Fruit fly (Drosophila melanogaster) whole organism, embryonic: ENCODE measurements around the gene bsf.
A peak's percentile ranks its signal among the peaks of the same experiment; 100 is the strongest.

Source experiments
- Blimp-1 ChIP-seq: fragments of 200-800 bp; sonication (Bioruptor generic); optimal IDR thresholded peaks from 3 replicates; lab custom pipeline; 2018; ENCODE audit warnings: missing biosample characterization, missing genetic modification characterization, mild to moderate bottlenecking, moderate library complexity, missing genetic modification reagents
- Bteb2 ChIP-seq: fragments of 200-800 bp; sonication (Bioruptor generic); optimal IDR thresholded peaks from 2 replicates; lab custom pipeline; 2016; ENCODE audit warnings: missing biosample characterization, missing genetic modification characterization
- CG11723 ChIP-seq: fragments of 200-800 bp; sonication (Bioruptor generic); optimal IDR thresholded peaks from 2 replicates; lab custom pipeline; 2017; ENCODE audit warnings: missing biosample characterization, mild to moderate bottlenecking, missing genetic modification characterization
- CG15073 ChIP-seq: fragments of 200-800 bp; sonication (Bioruptor generic); optimal IDR thresholded peaks from 2 replicates; lab custom pipeline; 2016; ENCODE audit warnings: missing biosample characterization, missing genetic modification characterization
- CG1529 ChIP-seq: fragments of 200-800 bp; sonication (Bioruptor generic); optimal IDR thresholded peaks from 3 replicates; lab custom pipeline; 2018; ENCODE audit warnings: missing biosample characterization, missing genetic modification characterization
- CG15514 ChIP-seq: fragments of 200-800 bp; sonication (Bioruptor generic); optimal IDR thresholded peaks from 3 replicates; lab custom pipeline; 2017; ENCODE audit warnings: missing biosample characterization, missing genetic modification characterization, mild to moderate bottlenecking, moderate library complexity, missing genetic modification reagents
- CG17359 ChIP-seq: fragments of 200-800 bp; sonication (Bioruptor generic); optimal IDR thresholded peaks from 3 replicates; lab custom pipeline; 2018; ENCODE audit warnings: missing biosample characterization, mild to moderate bottlenecking, missing genetic modification characterization, moderate library complexity
- CG17612 ChIP-seq: fragments of 200-800 bp; sonication (Bioruptor generic); IDR thresholded peaks from 2 replicates; pipeline ENCODE4 v1.3.6; 2022; ENCODE audit warnings: missing biosample characterization, missing genetic modification characterization
- CG18262 ChIP-seq: fragments of 200-800 bp; optimal IDR thresholded peaks from 3 replicates; lab custom pipeline; 2019; ENCODE audit warnings: missing biosample characterization, mild to moderate bottlenecking, missing genetic modification characterization, moderate library complexity
- CG33213 ChIP-seq: fragments of 200-800 bp; sonication (Bioruptor generic); optimal IDR thresholded peaks from 3 replicates; lab custom pipeline; 2016; ENCODE audit warnings: missing biosample characterization, missing genetic modification characterization
- CG6791 ChIP-seq: fragments of 200-800 bp; sonication (Bioruptor generic); IDR thresholded peaks from 3 replicates; pipeline ENCODE4 v1.3.6; 2022; ENCODE audit warnings: missing biosample characterization, missing genetic modification characterization; ENCODE audit not compliant: partially characterized antibody
- CG6813 ChIP-seq: fragments of 200-800 bp; sonication (Bioruptor generic); optimal IDR thresholded peaks from 2 replicates; lab custom pipeline; 2017; ENCODE audit warnings: missing biosample characterization, missing genetic modification characterization, mild to moderate bottlenecking, moderate library complexity, missing genetic modification reagents
- CG7987 ChIP-seq: fragments of 200-800 bp; sonication (Bioruptor generic); optimal IDR thresholded peaks from 2 replicates; lab custom pipeline; 2018; ENCODE audit warnings: missing biosample characterization, mild to moderate bottlenecking, missing genetic modification characterization, moderate library complexity
- CG8290 ChIP-seq, 3 experiments: fragments of 200-800 bp; sonication (Bioruptor generic); optimal IDR thresholded peaks; 2 replicates each; lab custom pipeline; 2016 to 2019; ENCODE audit warnings: missing biosample characterization in 3 of 3, missing genetic modification characterization in 3 of 3, mild to moderate bottlenecking in 2 of 3, moderate library complexity in 1 of 3
- CG9609 ChIP-seq: fragments of 200-800 bp; sonication (Bioruptor generic); optimal IDR thresholded peaks from 3 replicates; lab custom pipeline; 2016; ENCODE audit warnings: missing biosample characterization, missing genetic modification characterization
- CG9797 ChIP-seq: fragments of 200-800 bp; sonication (Bioruptor generic); optimal IDR thresholded peaks from 3 replicates; lab custom pipeline; 2018; ENCODE audit warnings: missing biosample characterization, mild to moderate bottlenecking, missing genetic modification characterization
- Chrac-16 ChIP-seq: fragments of 200-800 bp; sonication (Bioruptor generic); optimal IDR thresholded peaks from 3 replicates; lab custom pipeline; 2016; ENCODE audit warnings: missing biosample characterization, missing genetic modification characterization
- CoRest ChIP-seq: fragments of 200-800 bp; sonication (Bioruptor generic); optimal IDR thresholded peaks from 3 replicates; lab custom pipeline; 2018; ENCODE audit warnings: missing biosample characterization, mild to moderate bottlenecking, missing genetic modification characterization, moderate library complexity
- Dek ChIP-seq: fragments of 200-800 bp; sonication (Bioruptor generic); optimal IDR thresholded peaks from 3 replicates; lab custom pipeline; 2019; ENCODE audit warnings: missing biosample characterization, mild to moderate bottlenecking, missing genetic modification characterization, moderate library complexity
- Drgx ChIP-seq: fragments of 200-800 bp; sonication (Bioruptor generic); IDR thresholded peaks from 2 replicates; pipeline ENCODE4 v1.3.6; 2022; ENCODE audit warnings: missing biosample characterization, missing genetic modification characterization
- HLH3B ChIP-seq: fragments of 200-800 bp; sonication (Bioruptor generic); IDR thresholded peaks from 2 replicates; pipeline ENCODE4 v1.3.6; 2022; ENCODE audit warnings: missing biosample characterization, missing genetic modification characterization
- Hsf ChIP-seq: fragments of 200-800 bp; sonication (Bioruptor generic); optimal IDR thresholded peaks from 3 replicates; lab custom pipeline; 2016; ENCODE audit warnings: missing biosample characterization, missing genetic modification characterization
- Max ChIP-seq: fragments of 200-800 bp; sonication (Bioruptor generic); optimal IDR thresholded peaks from 2 replicates; lab custom pipeline; 2016; ENCODE audit warnings: missing biosample characterization, mild to moderate bottlenecking, missing genetic modification characterization
- Med ChIP-seq: fragments of 200-800 bp; sonication (Bioruptor generic); peaks from one replicate; lab custom pipeline; 2016; ENCODE audit warnings: missing biosample characterization, missing genetic modification characterization, mild to moderate bottlenecking, inconsistent platforms, moderate library complexity
- Myb ChIP-seq: fragments of 200-800 bp; sonication (Bioruptor generic); optimal IDR thresholded peaks from 2 replicates; lab custom pipeline; 2016; ENCODE audit warnings: missing biosample characterization, missing genetic modification characterization
- Nf-YA ChIP-seq: fragments of 200-800 bp; sonication (Bioruptor generic); IDR thresholded peaks from 2 replicates; pipeline ENCODE4 v1.3.6; 2022; ENCODE audit warnings: missing biosample characterization, missing genetic modification characterization
- Opbp ChIP-seq: fragments of 200-800 bp; sonication (Bioruptor generic); IDR thresholded peaks from 3 replicates; pipeline ENCODE4 v1.3.6; 2022; ENCODE audit warnings: missing biosample characterization, missing genetic modification characterization; ENCODE audit not compliant: partially characterized antibody
- Rfx ChIP-seq: fragments of 200-800 bp; sonication (Bioruptor generic); IDR thresholded peaks from 2 replicates; pipeline ENCODE4 v1.3.6; 2022; ENCODE audit warnings: missing biosample characterization, missing genetic modification characterization
- Xrp1 ChIP-seq: fragments of 200-800 bp; sonication (Bioruptor generic); IDR thresholded peaks from 2 replicates; pipeline ENCODE4 v1.3.6; 2022; ENCODE audit warnings: missing biosample characterization, missing genetic modification characterization
- YL-1 ChIP-seq: fragments of 200-800 bp; sonication (Bioruptor generic); optimal IDR thresholded peaks from 3 replicates; lab custom pipeline; 2017; ENCODE audit warnings: missing biosample characterization, mild to moderate bottlenecking, missing genetic modification characterization
- ato ChIP-seq: fragments of 200-800 bp; sonication (Bioruptor generic); IDR thresholded peaks from 2 replicates; pipeline ENCODE4 v1.3.6; 2022; ENCODE audit warnings: missing biosample characterization, missing genetic modification characterization; ENCODE audit not compliant: partially characterized antibody
- bcd ChIP-seq: fragments of 200-800 bp; sonication (Bioruptor generic); optimal IDR thresholded peaks from 2 replicates; lab custom pipeline; 2017; ENCODE audit warnings: missing biosample characterization, mild to moderate bottlenecking, missing genetic modification characterization
- chn ChIP-seq: fragments of 200-800 bp; sonication (Bioruptor generic); optimal IDR thresholded peaks from 2 replicates; lab custom pipeline; 2016; ENCODE audit warnings: missing biosample characterization, missing genetic modification characterization
- dmrt11E ChIP-seq: fragments of 200-800 bp; sonication (Bioruptor generic); optimal IDR thresholded peaks from 3 replicates; lab custom pipeline; 2018; ENCODE audit warnings: missing biosample characterization, mild to moderate bottlenecking, missing genetic modification characterization, moderate library complexity
- hbn ChIP-seq: fragments of 200-800 bp; sonication (Bioruptor generic); IDR thresholded peaks from 2 replicates; pipeline ENCODE4 v1.3.6; 2022; ENCODE audit warnings: missing biosample characterization, missing genetic modification characterization; ENCODE audit not compliant: partially characterized antibody
- inv ChIP-seq: fragments of 200-800 bp; sonication (Bioruptor generic); IDR thresholded peaks from 2 replicates; pipeline ENCODE4 v1.3.6; 2022; ENCODE audit warnings: missing biosample characterization, missing genetic modification characterization; ENCODE audit not compliant: partially characterized antibody
- lola ChIP-seq, 3 experiments: fragments of >200 bp in 2 of 3; fragments of 200-800 bp in 1 of 3; sonication (Bioruptor generic) in 1 of 3; optimal IDR thresholded peaks; 2 replicates each; lab custom pipeline; 2017 to 2019; ENCODE audit warnings: missing biosample characterization in 3 of 3, missing genetic modification characterization in 3 of 3, mild to moderate bottlenecking in 1 of 3, moderate library complexity in 1 of 3
- oc ChIP-seq: fragments of 200-800 bp; sonication (Bioruptor generic); optimal IDR thresholded peaks from 2 replicates; lab custom pipeline; 2018; ENCODE audit warnings: missing biosample characterization, mild to moderate bottlenecking, missing genetic modification characterization, moderate library complexity
- onecut ChIP-seq: fragments of 200-800 bp; sonication (Bioruptor generic); IDR thresholded peaks from 2 replicates; pipeline ENCODE4 v1.3.6; 2022; ENCODE audit warnings: missing biosample characterization, missing genetic modification characterization
- pzg ChIP-seq: fragments of 200-800 bp; sonication (Bioruptor generic); optimal IDR thresholded peaks from 3 replicates; lab custom pipeline; 2018; ENCODE audit warnings: missing biosample characterization, mild to moderate bottlenecking, missing genetic modification characterization, moderate library complexity
- sd ChIP-seq: fragments of 200-800 bp; sonication (Bioruptor generic); optimal IDR thresholded peaks from 3 replicates; lab custom pipeline; 2018; ENCODE audit warnings: missing biosample characterization, mild to moderate bottlenecking, missing genetic modification characterization, moderate library complexity
- sna ChIP-seq: fragments of 200-800 bp; sonication (Bioruptor generic); IDR thresholded peaks from 2 replicates; pipeline ENCODE4 v1.3.6; 2022; ENCODE audit warnings: missing biosample characterization, missing genetic modification characterization; ENCODE audit not compliant: partially characterized antibody
- sob ChIP-seq: fragments of 200-800 bp; sonication (Bioruptor generic); IDR thresholded peaks from 2 replicates; pipeline ENCODE4 v1.3.6; 2022; ENCODE audit warnings: missing biosample characterization, missing genetic modification characterization
- stwl ChIP-seq: fragments of 200-800 bp; sonication (Bioruptor generic); optimal IDR thresholded peaks from 3 replicates; lab custom pipeline; 2018; ENCODE audit warnings: missing biosample characterization, mild to moderate bottlenecking, missing genetic modification characterization, moderate library complexity
- toy ChIP-seq: fragments of 200-800 bp; sonication (Bioruptor generic); IDR thresholded peaks from 2 replicates; pipeline ENCODE4 v1.3.6; 2022; ENCODE audit warnings: missing biosample characterization, missing genetic modification characterization
- vnd ChIP-seq: fragments of 200-800 bp; sonication (Bioruptor generic); IDR thresholded peaks from 3 replicates; pipeline ENCODE4 v1.3.6; 2022; ENCODE audit warnings: missing biosample characterization, missing genetic modification characterization; ENCODE audit not compliant: partially characterized antibody
- z ChIP-seq: fragments of 200-800 bp; sonication (Bioruptor generic); IDR thresholded peaks from 3 replicates; pipeline ENCODE4 v1.3.6; 2022; ENCODE audit warnings: missing biosample characterization, missing genetic modification characterization

The bsf gene

dm6 chr2L:18448639-18449430 is 5.6 kb downstream of the bsf start, which contains the start of gene ncm (continued):
- TF ChIP-seq lola (GFP tag; optimal IDR thresholded peaks at IDR 0.05; lab: Kevin White, UChicago): peak in 1 of 3 experiments; percentile 3
- TF ChIP-seq Max: peak; percentile 16
- TF ChIP-seq ato (GFP tag; lab: Robert Waterston, UW): peak; percentile 72
- peak; percentile 31; the same call in 1 of the 2 replicates for TF ChIP-seq sob
- TF ChIP-seq CG17359: no peak
- peak; percentile 29 for TF ChIP-seq Myb
- TF ChIP-seq oc (tag; lab: Kevin White, UChicago): no peak
- TF ChIP-seq YL-1 (GFP tag; lab: Kevin White, UChicago): peak; percentile 55
- peak; percentile 35 for TF ChIP-seq dmrt11E (tag; lab: Kevin White, UChicago)
- peak; percentile 63 for TF ChIP-seq CG15514
- TF ChIP-seq vnd (GFP tag; lab: Robert Waterston, UW): peak; percentile 80
- peak; percentile 9 for TF ChIP-seq CG9797 (GFP tag; lab: Kevin White, UChicago)
- TF ChIP-seq Chrac-16 (GFP tag; lab: Kevin White, UChicago): peak; percentile 26
- TF ChIP-seq Hsf (GFP tag; lab: Kevin White, UChicago): no peak
- no peak for TF ChIP-seq HLH3B (GFP tag; lab: Robert Waterston, UW)
- TF ChIP-seq bcd (GFP tag; lab: Kevin White, UChicago): no peak
- TF ChIP-seq CG6813 (GFP tag; lab: Kevin White, UChicago): no peak
- TF ChIP-seq CG6791: peak; percentile 85
- 0 out of 2 replicates have a peak, but pooled peaks have one; percentile 37 for TF ChIP-seq Rfx (GFP tag; lab: Robert Waterston, UW)
- no peak for TF ChIP-seq CG1529 (GFP tag; lab: Kevin White, UChicago)
- TF ChIP-seq Opbp: peak; percentile 91
- TF ChIP-seq CG18262: peak; percentile 33
- no peak for TF ChIP-seq CG11723 (GFP tag; lab: Kevin White, UChicago)
- TF ChIP-seq inv (GFP tag; lab: Robert Waterston, UW): peak; percentile 83
- TF ChIP-seq toy (GFP tag; lab: Robert Waterston, UW): no peak
- no peak for TF ChIP-seq chn (GFP tag; lab: Kevin White, UChicago)
- no peak for TF ChIP-seq Xrp1
- peak; percentile 86 for TF ChIP-seq sna (GFP tag; lab: Robert Waterston, UW)
- no peak for TF ChIP-seq CG9609 (GFP tag; lab: Kevin White, UChicago)
- no peak for TF ChIP-seq Drgx (GFP tag; lab: Robert Waterston, UW)
- TF ChIP-seq Blimp-1 (GFP tag; lab: Kevin White, UChicago): no peak
- no peak for TF ChIP-seq Dek (tag; lab: Kevin White, UChicago)
- TF ChIP-seq CG8290 (GFP tag; optimal IDR thresholded peaks at IDR 0.05; lab: Kevin White, UChicago): peak; percentile 8
- peak in 1 of 2 experiments; percentile 12 for TF ChIP-seq CG8290 (tag; optimal IDR thresholded peaks at IDR 0.05; lab: Kevin White, UChicago)
- no peak for TF ChIP-seq onecut
- TF ChIP-seq Med (GFP tag; lab: Kevin White, UChicago): peak; percentile 83
- TF ChIP-seq z (GFP tag; lab: Robert Waterston, UW): no peak
- no peak for TF ChIP-seq Nf-YA (GFP tag; lab: Robert Waterston, UW)
- no peak for TF ChIP-seq CG15073 (GFP tag; lab: Kevin White, UChicago)
- peak; percentile 68 for TF ChIP-seq pzg (GFP tag; lab: Kevin White, UChicago)
- peak; percentile 93 for TF ChIP-seq hbn
- TF ChIP-seq stwl (tag; lab: Kevin White, UChicago): peak; percentile 65
- TF ChIP-seq Bteb2 (GFP tag; lab: Kevin White, UChicago): no peak
- peak; percentile 35 for TF ChIP-seq CoRest
- no peak for TF ChIP-seq CG33213 (GFP tag; lab: Kevin White, UChicago)
- no peak for TF ChIP-seq sd (tag; lab: Kevin White, UChicago)
- TF ChIP-seq CG7987 (GFP tag; lab: Kevin White, UChicago): no peak
- no peak for TF ChIP-seq CG17612
